Worm (Caenorhabditis elegans): Measurements from ENCODE around the gene enu-3.5.

Gene enu-3.5

DNA sequence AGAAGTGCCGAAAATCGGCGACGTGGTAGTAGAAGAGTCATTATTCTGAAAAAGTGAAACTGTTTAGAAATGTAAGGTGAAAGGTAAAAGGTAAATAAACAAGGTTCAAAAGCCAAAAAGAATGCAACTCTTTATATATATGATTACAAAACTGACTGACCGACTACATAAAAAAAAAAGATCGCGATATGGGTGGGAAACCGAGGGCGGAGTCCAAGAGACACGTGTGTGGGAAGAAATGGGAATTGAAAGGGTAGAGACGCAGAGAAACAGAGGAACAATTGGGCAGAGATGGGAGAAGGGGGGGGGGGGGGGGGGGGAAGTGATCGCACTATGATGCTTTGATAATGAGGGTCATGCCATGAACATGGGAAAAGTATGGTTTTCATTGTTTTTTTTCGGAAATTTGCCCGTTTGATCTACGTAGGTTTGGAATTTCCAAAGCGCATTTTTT is 39.1 kb upstream of the enu-3.5 start, which contains the start of gene Y37D8A.4:
Y37D8A.4 (minus strand) TSS at position 51 of the 454 bp plus-strand sequence.
- peak in 1 of 2 experiments; percentile 81 for TF ChIP-seq mdl-1 (tag; optimal IDR thresholded peaks at IDR 0.05)
- TF ChIP-seq efl-3 (GFP tag; optimal IDR thresholded peaks at IDR 0.05), result no peak
- TF ChIP-seq nhr-19 (GFP tag; conservative IDR thresholded peaks at IDR 0.05), result peak; percentile 50
- TF ChIP-seq snu-23 (GFP tag; optimal IDR thresholded peaks at IDR 0.05), result peak; percentile 14
- TF ChIP-seq nhr-85 (tag), result peak; percentile 90
- no peak for TF ChIP-seq unc-86 (tag; optimal IDR thresholded peaks at IDR 0.05)
- no peak for TF ChIP-seq sup-37 (GFP tag; optimal IDR thresholded peaks at IDR 0.05)
- no peak for TF ChIP-seq efl-1 (optimal IDR thresholded peaks at IDR 0.05)
- no peak for TF ChIP-seq efl-1 (GFP tag; optimal IDR thresholded peaks at IDR 0.05 in 1 of 2)
- peak; percentile 22 for TF ChIP-seq elt-2 (tag; optimal IDR thresholded peaks at IDR 0.05)
- TF ChIP-seq lin-35 (GFP tag; optimal IDR thresholded peaks at IDR 0.05), result peak in 1 of 2 experiments; percentile 49
- peak; percentile 13 for TF ChIP-seq vab-15 (tag; optimal IDR thresholded peaks at IDR 0.05)
- TF ChIP-seq lsy-2 (tag; optimal IDR thresholded peaks at IDR 0.05), result peak; percentile 12 to 13
- peak; percentile 21 for TF ChIP-seq nhr-20 (tag; optimal IDR thresholded peaks at IDR 0.05)
- no peak for TF ChIP-seq ceh-82 (tag; optimal IDR thresholded peaks at IDR 0.05)
- peak; percentile 4 for TF ChIP-seq lin-13 (GFP tag; optimal IDR thresholded peaks at IDR 0.05)
- no peak for TF ChIP-seq aly-2 (tag; optimal IDR thresholded peaks at IDR 0.05)
- no peak for TF ChIP-seq nhr-76 (tag; optimal IDR thresholded peaks at IDR 0.05)
- TF ChIP-seq nhr-71 (tag; optimal IDR thresholded peaks at IDR 0.05), result peak; percentile 38
- TF ChIP-seq ets-5 (GFP tag; IDR thresholded peaks at IDR 0.05), result no peak
- no peak for TF ChIP-seq grh-1 (GFP tag; IDR thresholded peaks at IDR 0.05)
- TF ChIP-seq lin-15B (tag; optimal IDR thresholded peaks at IDR 0.05), result no peak
- peak; percentile 28 for TF ChIP-seq unc-130 (tag; optimal IDR thresholded peaks at IDR 0.05)
- TF ChIP-seq blmp-1 (tag; optimal IDR thresholded peaks at IDR 0.05), result peak; percentile 58
- no peak for TF ChIP-seq ceh-8 (GFP tag; optimal IDR thresholded peaks at IDR 0.05)
- peak; percentile 31 for TF ChIP-seq pax-3 (tag; optimal IDR thresholded peaks at IDR 0.05)
- no peak for TF ChIP-seq nhr-47 (tag; optimal IDR thresholded peaks at IDR 0.05)
- peak; percentile 85 for TF ChIP-seq lin-14 (GFP tag; optimal IDR thresholded peaks at IDR 0.05)
- TF ChIP-seq elt-3 (tag; optimal IDR thresholded peaks at IDR 0.05), result peak in 1 of 6 experiments; percentile 41

DNA sequence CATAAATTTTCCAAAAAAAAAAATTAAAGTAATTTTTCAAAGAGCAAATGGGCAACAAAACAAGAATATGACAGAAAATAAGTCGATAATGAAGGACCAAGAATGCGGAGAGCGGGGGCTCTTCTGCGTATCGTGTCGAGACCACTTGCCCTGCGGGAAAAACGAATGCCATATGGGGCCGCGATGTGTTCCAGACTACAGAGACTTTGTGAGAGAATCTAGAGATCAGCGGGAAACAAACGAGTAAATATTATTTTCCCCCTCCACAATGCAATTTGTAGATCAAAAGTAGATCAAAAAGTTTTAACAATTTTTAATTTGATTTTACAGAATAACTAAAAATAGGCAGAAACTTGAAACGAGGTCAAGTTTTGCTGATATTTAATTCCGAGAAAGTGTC is 37.8 kb upstream of the enu-3.5 start:
- TF ChIP-seq nhr-85 (tag) (no peak), lsy-2 (tag; optimal IDR thresholded peaks at IDR 0.05) (no peak), nhr-237 (tag; optimal IDR thresholded peaks at IDR 0.05) (no peak), efl-1 (optimal IDR thresholded peaks at IDR 0.05) (no peak), efl-1 (GFP tag; optimal IDR thresholded peaks at IDR 0.05 in 1 of 2) (peak in 1 of 2 experiments; percentile 38), C34B4.2 (tag; optimal IDR thresholded peaks at IDR 0.05) (no peak), egl-27 (tag; optimal IDR thresholded peaks at IDR 0.05) (no peak)

DNA sequence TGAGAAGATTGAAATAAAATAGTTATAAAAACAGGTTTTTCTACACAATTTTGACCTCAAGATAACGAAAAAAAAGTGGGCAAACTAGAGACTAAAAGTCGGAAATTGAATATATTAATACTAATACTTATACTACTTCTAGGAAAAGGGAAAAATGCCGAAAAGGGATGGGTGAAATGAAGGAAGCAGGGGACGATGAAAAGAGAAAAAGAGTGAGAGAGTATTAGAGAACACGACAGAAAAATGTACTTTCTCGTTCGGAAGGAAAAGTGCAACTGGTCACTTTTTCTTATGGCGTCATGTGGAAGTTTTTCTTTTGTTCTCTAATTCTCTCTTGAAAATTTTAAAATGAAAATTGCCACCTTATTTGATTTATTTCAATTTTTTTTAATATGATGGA is 36.7 kb upstream of the enu-3.5 start:
- TF ChIP-seq nhr-71 (tag; optimal IDR thresholded peaks at IDR 0.05), result peak; percentile 91
- peak; percentile 3 for TF ChIP-seq sox-4 (tag; optimal IDR thresholded peaks at IDR 0.05)
- TF ChIP-seq ceh-90 (tag; optimal IDR thresholded peaks at IDR 0.05), result no peak
- peak; percentile 73 for TF ChIP-seq nhr-20 (tag; optimal IDR thresholded peaks at IDR 0.05)
- TF ChIP-seq unc-86 (tag; optimal IDR thresholded peaks at IDR 0.05), result peak; percentile 62
- TF ChIP-seq fkh-8 (tag; optimal IDR thresholded peaks at IDR 0.05), result peak; percentile 85
- peak; percentile 50 for TF ChIP-seq snu-23 (GFP tag; optimal IDR thresholded peaks at IDR 0.05)
- TF ChIP-seq elt-3 (tag; optimal IDR thresholded peaks at IDR 0.05), result peak in 2 of 6 experiments; percentile 26 to 62
- peak; percentile 92 for TF ChIP-seq lin-14 (GFP tag; optimal IDR thresholded peaks at IDR 0.05)
- peak; percentile 47 for TF ChIP-seq dsc-1 (tag; optimal IDR thresholded peaks at IDR 0.05)
- TF ChIP-seq fkh-10 (GFP tag; optimal IDR thresholded peaks at IDR 0.05), result peak; percentile 8
- peak; percentile 24 to 28 for TF ChIP-seq efl-1 (optimal IDR thresholded peaks at IDR 0.05)
- peak; percentile 27 to 89 for TF ChIP-seq efl-1 (GFP tag; optimal IDR thresholded peaks at IDR 0.05 in 1 of 2)
- TF ChIP-seq hlh-4 (tag; optimal IDR thresholded peaks at IDR 0.05), result no peak
- TF ChIP-seq swsn-7 (tag; optimal IDR thresholded peaks at IDR 0.05), result peak; percentile 44
- TF ChIP-seq ceh-8 (GFP tag; optimal IDR thresholded peaks at IDR 0.05), result no peak
- TF ChIP-seq nhr-90 (tag; optimal IDR thresholded peaks at IDR 0.05; ENCODE audit: poor library complexity), result peak; percentile 68
- no peak for TF ChIP-seq nhr-28 (tag; optimal IDR thresholded peaks at IDR 0.05)
- TF ChIP-seq lsy-2 (tag; optimal IDR thresholded peaks at IDR 0.05), result peak; percentile 55 to 61
- TF ChIP-seq egl-13 (tag; optimal IDR thresholded peaks at IDR 0.05), result peak; percentile 79
- no peak for TF ChIP-seq unc-130 (tag; optimal IDR thresholded peaks at IDR 0.05)
- TF ChIP-seq xbp-1 (tag; optimal IDR thresholded peaks at IDR 0.05), result peak; percentile 18
- TF ChIP-seq nhr-19 (GFP tag; conservative IDR thresholded peaks at IDR 0.05), result peak; percentile 36; the same call in 1 of the 2 replicates
- TF ChIP-seq lin-39 (tag; optimal IDR thresholded peaks at IDR 0.05), result peak; percentile 18
- no peak for TF ChIP-seq sup-37 (GFP tag; optimal IDR thresholded peaks at IDR 0.05)
- peak; percentile 59 for TF ChIP-seq nhr-11 (tag; optimal IDR thresholded peaks at IDR 0.05)
- peak; percentile 40 to 46 for TF ChIP-seq lin-35 (GFP tag; optimal IDR thresholded peaks at IDR 0.05)
- peak; percentile 92 for TF ChIP-seq blmp-1 (tag; optimal IDR thresholded peaks at IDR 0.05)
- peak; percentile 30 for TF ChIP-seq skn-1 (tag; optimal IDR thresholded peaks at IDR 0.05)

All from whole organism, L1 larva.